Worm (Caenorhabditis elegans) whole organism, late embryonic: Measurements from ENCODE around the gene R05H10.7.

Experiments
- F13H6.1 ChIP-seq: sonication (generic microtip); optimal IDR thresholded peaks from 2 replicates; lab custom pipeline; 2016; ENCODE audit warnings: missing genetic modification characterization, missing compliant biosample characterization
- T23F11.4 ChIP-seq: fragments of 200-800 bp; sonication (Bioruptor generic); optimal IDR thresholded peaks from 2 replicates; lab custom pipeline; 2018; ENCODE audit warnings: mild to moderate bottlenecking, missing genetic modification characterization, missing compliant biosample characterization
- ama-1 ChIP-seq: fragments of 150-350 bp; optimal IDR thresholded peaks from 2 replicates; lab custom pipeline; 2014
- fkh-10 ChIP-seq: fragments of 150-350 bp; optimal IDR thresholded peaks from 2 replicates; lab custom pipeline; 2014; ENCODE audit warnings: missing biosample characterization, missing genetic modification reagents, missing genetic modification characterization
- lin-11 ChIP-seq: fragments of 200-800 bp; sonication (Bioruptor generic); optimal IDR thresholded peaks from 2 replicates; lab custom pipeline; 2018; ENCODE audit warnings: mild to moderate bottlenecking, missing genetic modification characterization, missing compliant biosample characterization
- nfya-1 ChIP-seq: sonication (generic microtip); optimal IDR thresholded peaks from 2 replicates; lab custom pipeline; 2017; ENCODE audit warnings: missing genetic modification characterization, mild to moderate bottlenecking, missing compliant biosample characterization, antibody characterized with exemption, moderate library complexity
- nhr-11 ChIP-seq: fragments of 150-350 bp; optimal IDR thresholded peaks from 2 replicates; lab custom pipeline; 2014; ENCODE audit warnings: missing biosample characterization, missing genetic modification characterization
- npax-4 ChIP-seq: sonication (generic microtip); optimal IDR thresholded peaks from 2 replicates; lab custom pipeline; 2016; ENCODE audit warnings: missing genetic modification characterization, missing compliant biosample characterization
- pat-9 ChIP-seq: fragments of 200-800 bp; sonication (Bioruptor generic); optimal IDR thresholded peaks from 2 replicates; lab custom pipeline; 2018; ENCODE audit warnings: mild to moderate bottlenecking, missing genetic modification characterization, moderate library complexity, missing compliant biosample characterization
- pha-4 ChIP-seq: fragments of 150-350 bp; optimal IDR thresholded peaks from 2 replicates; lab custom pipeline; 2018; ENCODE audit warnings: missing biosample characterization, missing genetic modification reagents, missing genetic modification characterization
- ttx-3 ChIP-seq: sonication (generic microtip); optimal IDR thresholded peaks from 2 replicates; lab custom pipeline; 2016; ENCODE audit warnings: missing genetic modification reagents, missing genetic modification characterization, missing compliant biosample characterization
- unc-3 ChIP-seq, 2 experiments: fragments of 200-800 bp in 1 of 2; sonication (Bioruptor generic) in 1 of 2; sonication (generic microtip) in 1 of 2; conservative IDR thresholded peaks in 1 of 2; optimal IDR thresholded peaks in 1 of 2; 2 replicates each; pipeline versions ENCODE4 v1.3.6 to Lab custom; 2016 to 2022; ENCODE audit warnings: missing compliant biosample characterization in 2 of 2, missing genetic modification characterization in 2 of 2, missing genetic modification reagents in 1 of 2
- unc-55 ChIP-seq: sonication (generic microtip); optimal IDR thresholded peaks from 2 replicates; lab custom pipeline; 2017; ENCODE audit warnings: missing biosample characterization, missing genetic modification reagents, missing genetic modification characterization
- ztf-16 ChIP-seq: sonication (generic microtip); optimal IDR thresholded peaks from 2 replicates; lab custom pipeline; 2017; ENCODE audit warnings: missing genetic modification characterization, missing compliant biosample characterization

DNA sequence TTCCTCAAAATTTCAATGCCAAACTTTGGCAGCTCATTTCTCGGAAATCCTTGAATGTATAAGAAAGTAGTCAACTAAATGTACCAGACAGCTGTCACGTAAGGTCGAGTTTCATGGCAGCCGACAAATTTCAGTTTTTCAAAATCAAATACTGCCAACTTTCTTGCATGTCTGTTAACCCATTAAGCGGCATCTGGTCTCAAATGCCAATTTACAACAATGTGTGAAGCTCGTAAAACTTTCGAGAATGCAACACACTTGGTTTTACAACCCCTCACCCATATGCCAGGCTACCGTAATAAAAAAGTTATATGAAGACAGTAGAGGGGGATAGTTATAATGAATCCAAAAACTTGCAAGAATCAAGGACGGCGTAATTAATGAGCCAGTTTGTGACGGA lies 48.3 kb downstream of the R05H10.7 start:
- TF ChIP-seq nfya-1 (tag; lab: Kevin White, UChicago) (no peak), unc-55 (GFP tag; lab: Kevin White, UChicago) (no peak), lin-11 (tag; lab: Kevin White, UChicago) (no peak), pha-4 (tag; lab: Kevin White, UChicago) (no peak), ama-1 (lab: Kevin White, UChicago) (no peak), unc-3 (GFP tag; conservative IDR thresholded peaks at IDR 0.05; lab: Robert Waterston, UW) (no peak), unc-3 (tag; optimal IDR thresholded peaks at IDR 0.05; lab: Kevin White, UChicago) (no peak), ttx-3 (tag; lab: Kevin White, UChicago) (no peak), nhr-11 (no peak), F13H6.1 (no peak), fkh-10 (GFP tag; lab: Kevin White, UChicago) (no peak), pat-9 (tag; lab: Kevin White, UChicago) (no peak), T23F11.4 (GFP tag; lab: Kevin White, UChicago) (no peak), ztf-16 (tag; lab: Kevin White, UChicago) (no peak), npax-4 (tag; lab: Kevin White, UChicago) (no peak)
